Fruit fly (Drosophila melanogaster): ENCODE measurements around the gene MED30.

The MED30 gene

dm6 chr3L:606490-607327 is 47.2 kb downstream of the MED30 start, which contains the start of gene Reg-2 (continued):
- TF ChIP-seq fd102C (GFP tag; optimal IDR thresholded peaks at IDR 0.05) = no peak
- no peak for TF ChIP-seq pan (optimal IDR thresholded peaks at IDR 0.05)
- no peak for TF ChIP-seq pan (GFP tag; optimal IDR thresholded peaks at IDR 0.05 in 1 of 2, IDR thresholded peaks at IDR 0.05 in 1 of 2)
- TF ChIP-seq pfk (GFP tag; optimal IDR thresholded peaks at IDR 0.05) = no peak
- TF ChIP-seq Side (GFP tag; optimal IDR thresholded peaks at IDR 0.05) = no peak
- peak; percentile 99 for TF ChIP-seq CG34376 (GFP tag; optimal IDR thresholded peaks at IDR 0.05)
- TF ChIP-seq CG18599 (GFP tag; optimal IDR thresholded peaks at IDR 0.05) = no peak
- TF ChIP-seq CG15269 (tag; optimal IDR thresholded peaks at IDR 0.05) = no peak
- no peak for TF ChIP-seq H15 (GFP tag; IDR thresholded peaks at IDR 0.05)
- TF ChIP-seq corto (GFP tag; optimal IDR thresholded peaks at IDR 0.05) = no peak
- TF ChIP-seq p53 (GFP tag; optimal IDR thresholded peaks at IDR 0.05) = no peak
- no peak for TF ChIP-seq CG43689 (GFP tag; IDR thresholded peaks at IDR 0.05)
- TF ChIP-seq Jarid2 (GFP tag; optimal IDR thresholded peaks at IDR 0.05) = no peak
- TF ChIP-seq CG15601 (tag; optimal IDR thresholded peaks at IDR 0.05) = peak; percentile 31
- TF ChIP-seq BEAF-32 (GFP tag; optimal IDR thresholded peaks at IDR 0.05) = peak; percentile 19
- TF ChIP-seq h (optimal IDR thresholded peaks at IDR 0.05) = no peak
- no peak for TF ChIP-seq HLHmδ (GFP tag; optimal IDR thresholded peaks at IDR 0.05)
- peak; percentile 28 for TF ChIP-seq Chrac-16 (GFP tag; optimal IDR thresholded peaks at IDR 0.05)
- no peak for TF ChIP-seq ken (GFP tag; IDR thresholded peaks at IDR 0.05)
- no peak for TF ChIP-seq Spps (tag; optimal IDR thresholded peaks at IDR 0.05)
- no peak for TF ChIP-seq Tbp (GFP tag; optimal IDR thresholded peaks at IDR 0.05)
- TF ChIP-seq Ravus (GFP tag; IDR thresholded peaks at IDR 0.05) = no peak
- no peak for TF ChIP-seq CG11723 (GFP tag; optimal IDR thresholded peaks at IDR 0.05)
- no peak for TF ChIP-seq Atf6 (GFP tag; IDR thresholded peaks at IDR 0.05)
- peak; percentile 3 for TF ChIP-seq PHDP (tag; optimal IDR thresholded peaks at IDR 0.05)
- no peak for TF ChIP-seq her (GFP tag; optimal IDR thresholded peaks at IDR 0.05)
- peak; percentile 45; the same call in 1 of the 2 replicates for TF ChIP-seq CG42726 (GFP tag; IDR thresholded peaks at IDR 0.05; ENCODE audit: partially characterized antibody)
- no peak for TF ChIP-seq shn (GFP tag; optimal IDR thresholded peaks at IDR 0.05)
- TF ChIP-seq sr (GFP tag; IDR thresholded peaks at IDR 0.05) = no peak
- peak; percentile 86 for TF ChIP-seq Med (GFP tag)
- TF ChIP-seq ci (GFP tag; IDR thresholded peaks at IDR 0.05) = no peak
- TF ChIP-seq bab2 (GFP tag; optimal IDR thresholded peaks at IDR 0.05) = no peak
- peak; percentile 34 for TF ChIP-seq trem (tag; optimal IDR thresholded peaks at IDR 0.05)
- TF ChIP-seq Dfd (GFP tag; optimal IDR thresholded peaks at IDR 0.05) = no peak
- no peak for TF ChIP-seq CG6689 (GFP tag; IDR thresholded peaks at IDR 0.05)
- TF ChIP-seq MESR4 (GFP tag; optimal IDR thresholded peaks at IDR 0.05) = no peak
- no peak for TF ChIP-seq CG4707 (GFP tag; optimal IDR thresholded peaks at IDR 0.05)
- TF ChIP-seq CG9727 (GFP tag; optimal IDR thresholded peaks at IDR 0.05) = no peak
- TF ChIP-seq pros (GFP tag; optimal IDR thresholded peaks at IDR 0.05) = peak; percentile 50
- peak; percentile 90 for TF ChIP-seq CG10543 (GFP tag; optimal IDR thresholded peaks at IDR 0.05)
- TF ChIP-seq z (GFP tag; IDR thresholded peaks at IDR 0.05) = no peak
- no peak for TF ChIP-seq cato (GFP tag; optimal IDR thresholded peaks at IDR 0.05; ENCODE audit: borderline replicate concordance)
- TF ChIP-seq kni (GFP tag; optimal IDR thresholded peaks at IDR 0.05) = no peak
- no peak for TF ChIP-seq hth (optimal IDR thresholded peaks at IDR 0.05)
- no peak for TF ChIP-seq Fer2 (tag; optimal IDR thresholded peaks at IDR 0.05)
- TF ChIP-seq Fer3 (tag; optimal IDR thresholded peaks at IDR 0.05) = no peak
- no peak for TF ChIP-seq Scr (GFP tag; IDR thresholded peaks at IDR 0.05; ENCODE audit: partially characterized antibody)
- no peak for TF ChIP-seq tll (GFP tag; optimal IDR thresholded peaks at IDR 0.05)
- no peak for TF ChIP-seq jing (GFP tag; optimal IDR thresholded peaks at IDR 0.05)
- no peak for TF ChIP-seq da (GFP tag; optimal IDR thresholded peaks at IDR 0.05)

All from whole organism, embryonic.